Worm (Caenorhabditis elegans) whole organism, L1 larva: ENCODE measurements around the gene gpa-7.

Source experiments
- F16B12.6 ChIP-seq: fragments of 150-350 bp; optimal IDR thresholded peaks from 2 replicates; lab custom pipeline; 2014; ENCODE audit warnings: missing biosample characterization, missing genetic modification characterization
- aly-2 ChIP-seq: fragments of 150-350 bp; optimal IDR thresholded peaks from 2 replicates; lab custom pipeline; 2014; ENCODE audit warnings: missing biosample characterization, missing genetic modification characterization
- ceh-82 ChIP-seq, 3 experiments: fragments of 150-350 bp in 1 of 3; sonication (generic microtip) in 2 of 3; optimal IDR thresholded peaks; 2 replicates each; lab custom pipeline; 2014 to 2017; ENCODE audit warnings: missing biosample characterization in 3 of 3, missing genetic modification characterization in 3 of 3
- ceh-90 ChIP-seq: sonication (generic microtip); optimal IDR thresholded peaks from 2 replicates; lab custom pipeline; 2016; ENCODE audit warnings: missing genetic modification characterization, missing compliant biosample characterization
- dsc-1 ChIP-seq: sonication (generic microtip); optimal IDR thresholded peaks from 2 replicates; lab custom pipeline; 2016; ENCODE audit warnings: mild to moderate bottlenecking, missing genetic modification characterization, missing compliant biosample characterization
- fkh-8 ChIP-seq: sonication (generic microtip); optimal IDR thresholded peaks from 2 replicates; lab custom pipeline; 2016; ENCODE audit warnings: mild to moderate bottlenecking, missing genetic modification characterization, missing compliant biosample characterization
- grh-1 ChIP-seq: fragments of 200-800 bp; sonication (Bioruptor generic); IDR thresholded peaks from 2 replicates; pipeline ENCODE4 v1.3.6; 2022; ENCODE audit warnings: missing genetic modification reagents, missing genetic modification characterization, missing compliant biosample characterization
- isw-1 ChIP-seq: fragments of 200-800 bp; sonication (Bioruptor generic); IDR thresholded peaks from 2 replicates; pipeline ENCODE4 v1.3.6; 2022; ENCODE audit warnings: missing genetic modification characterization, missing compliant biosample characterization
- lin-15B ChIP-seq: fragments of 150-350 bp; sonication (generic microtip); optimal IDR thresholded peaks from 3 replicates; lab custom pipeline; 2014; ENCODE audit warnings: missing biosample characterization, missing genetic modification characterization
- mep-1 ChIP-seq: fragments of 150-350 bp; optimal IDR thresholded peaks from 2 replicates; lab custom pipeline; 2014; ENCODE audit warnings: missing biosample characterization, missing genetic modification characterization
- nhr-11 ChIP-seq: fragments of 150-350 bp; optimal IDR thresholded peaks from 2 replicates; lab custom pipeline; 2014; ENCODE audit warnings: missing biosample characterization, missing genetic modification characterization
- nhr-20 ChIP-seq: sonication (generic microtip); optimal IDR thresholded peaks from 2 replicates; lab custom pipeline; 2016; ENCODE audit warnings: mild to moderate bottlenecking, missing genetic modification characterization, missing compliant biosample characterization
- nhr-76 ChIP-seq: sonication (generic microtip); optimal IDR thresholded peaks from 2 replicates; lab custom pipeline; 2017; ENCODE audit warnings: missing biosample characterization, missing genetic modification characterization
- pqm-1 ChIP-seq: sonication (generic microtip); optimal IDR thresholded peaks from 3 replicates; lab custom pipeline; 2017; ENCODE audit warnings: missing biosample characterization, missing genetic modification characterization
- rnt-1 ChIP-seq: sonication (generic microtip); optimal IDR thresholded peaks from 2 replicates; lab custom pipeline; 2016; ENCODE audit warnings: mild to moderate bottlenecking, missing genetic modification characterization, moderate library complexity, missing compliant biosample characterization
- swsn-7 ChIP-seq: sonication (generic microtip); optimal IDR thresholded peaks from 2 replicates; lab custom pipeline; 2016; ENCODE audit warnings: missing genetic modification characterization, missing compliant biosample characterization
- unc-130 ChIP-seq: fragments of 150-350 bp; optimal IDR thresholded peaks from 2 replicates; lab custom pipeline; 2017; ENCODE audit warnings: missing biosample characterization, missing genetic modification characterization, inconsistent platforms
- zip-4 ChIP-seq: fragments of 200-800 bp; sonication (Bioruptor generic); optimal IDR thresholded peaks from 2 replicates; lab custom pipeline; 2018; ENCODE audit warnings: mild to moderate bottlenecking, missing genetic modification characterization, moderate library complexity, missing compliant biosample characterization

The gpa-7 gene

ce11 chrIV:10449799-10450198 is 46.0 kb downstream of the gpa-7 start, which contains the start of gene F13B12.4:
Gene F13B12.4 (minus strand): TSS chrIV:10449899.
- TF ChIP-seq nhr-20 (tag; lab: Kevin White, UChicago) (no peak), dsc-1 (tag; lab: Kevin White, UChicago) (peak; percentile 42)

- TF ChIP-seq swsn-7 = no peak
- no peak for TF ChIP-seq nhr-11 (tag; lab: Kevin White, UChicago)
- no peak for TF ChIP-seq unc-130 (tag; lab: Kevin White, UChicago)
- no peak for TF ChIP-seq lin-15B
- no peak for TF ChIP-seq fkh-8 (tag; lab: Kevin White, UChicago)
- TF ChIP-seq pqm-1 (tag; lab: Kevin White, UChicago) = no peak
- TF ChIP-seq nhr-76 (tag; lab: Kevin White, UChicago) = no peak
- TF ChIP-seq zip-4 (GFP tag; lab: Kevin White, UChicago) = no peak
- no peak for TF ChIP-seq ceh-82 (tag; optimal IDR thresholded peaks at IDR 0.05; lab: Kevin White, UChicago)
- TF ChIP-seq grh-1 = no peak
- no peak for TF ChIP-seq mep-1 (tag; lab: Kevin White, UChicago)
- no peak for TF ChIP-seq rnt-1 (tag; lab: Kevin White, UChicago)
- TF ChIP-seq F16B12.6 (tag; lab: Kevin White, UChicago) = no peak
- TF ChIP-seq isw-1 = no peak
Observed at ce11 chrIV:10453001-10453400, 49.2 kb downstream of the gpa-7 start, which contains the start of gene F01D4.8. Gene F01D4.8 (minus strand): TSS chrIV:10453101.

ce11 chrIV:10457137-10457536 is 53.3 kb downstream of the gpa-7 start, which contains the start of gene srb-17:
Gene srb-17 (minus strand): TSS chrIV:10457237.
- no peak for TF ChIP-seq aly-2 (tag; lab: Kevin White, UChicago)
- no peak for TF ChIP-seq ceh-90 (tag; lab: Kevin White, UChicago)
